Worm (Caenorhabditis elegans) whole organism, L1 larva: ENCODE measurements around the gene sma-9.

ENCODE experiments used
- C04F5.9 ChIP-seq: sonication (generic microtip); optimal IDR thresholded peaks from 2 replicates; lab custom pipeline; 2016; ENCODE audit warnings: missing genetic modification characterization, missing compliant biosample characterization
- C16A3.4 ChIP-seq: fragments of 150-350 bp; optimal IDR thresholded peaks from 2 replicates; lab custom pipeline; 2014; ENCODE audit warnings: missing biosample characterization, missing genetic modification characterization
- C34B4.2 ChIP-seq: sonication (generic microtip); optimal IDR thresholded peaks from 2 replicates; lab custom pipeline; 2017; ENCODE audit warnings: mild to moderate bottlenecking, missing genetic modification characterization, missing compliant biosample characterization
- Y116A8C.19 ChIP-seq: sonication (generic microtip); optimal IDR thresholded peaks from 2 replicates; lab custom pipeline; 2016; ENCODE audit warnings: missing compliant biosample characterization, missing genetic modification characterization, borderline replicate concordance
- ceh-63 ChIP-seq: fragments of 200-800 bp; sonication (Bioruptor generic); optimal IDR thresholded peaks from 2 replicates; lab custom pipeline; 2018; ENCODE audit warnings: mild to moderate bottlenecking, missing genetic modification characterization, missing compliant biosample characterization
- ceh-8 ChIP-seq: fragments of 200-800 bp; sonication (Bioruptor generic); optimal IDR thresholded peaks from 2 replicates; lab custom pipeline; 2018; ENCODE audit warnings: mild to moderate bottlenecking, missing genetic modification characterization, moderate library complexity, missing compliant biosample characterization
- ceh-82 ChIP-seq, 3 experiments: fragments of 150-350 bp in 1 of 3; sonication (generic microtip) in 2 of 3; optimal IDR thresholded peaks; 2 replicates each; lab custom pipeline; 2014 to 2017; ENCODE audit warnings: missing biosample characterization in 3 of 3, missing genetic modification characterization in 3 of 3
- ces-1 ChIP-seq: fragments of 150-350 bp; optimal IDR thresholded peaks from 2 replicates; lab custom pipeline; 2014; ENCODE audit warnings: missing biosample characterization, missing genetic modification reagents, missing genetic modification characterization
- dsc-1 ChIP-seq: sonication (generic microtip); optimal IDR thresholded peaks from 2 replicates; lab custom pipeline; 2016; ENCODE audit warnings: mild to moderate bottlenecking, missing genetic modification characterization, missing compliant biosample characterization
- efl-3 ChIP-seq: fragments of 200-800 bp; sonication (Bioruptor generic); optimal IDR thresholded peaks from 2 replicates; lab custom pipeline; 2018; ENCODE audit warnings: mild to moderate bottlenecking, missing genetic modification characterization, missing compliant biosample characterization
- elt-2 ChIP-seq: sonication (generic microtip); optimal IDR thresholded peaks from 2 replicates; lab custom pipeline; 2016; ENCODE audit warnings: missing genetic modification characterization, mild to moderate bottlenecking, inconsistent platforms, missing compliant biosample characterization, missing genetic modification reagents
- ets-5 ChIP-seq: fragments of 200-800 bp; sonication (Bioruptor generic); IDR thresholded peaks from 2 replicates; pipeline ENCODE4 v1.3.6; 2022; ENCODE audit warnings: missing genetic modification characterization, missing compliant biosample characterization
- fkh-10 ChIP-seq: sonication (generic microtip); optimal IDR thresholded peaks from 2 replicates; lab custom pipeline; 2017; ENCODE audit warnings: missing biosample characterization, missing genetic modification reagents, missing genetic modification characterization
- fkh-8 ChIP-seq: sonication (generic microtip); optimal IDR thresholded peaks from 2 replicates; lab custom pipeline; 2016; ENCODE audit warnings: mild to moderate bottlenecking, missing genetic modification characterization, missing compliant biosample characterization
- fos-1 ChIP-seq: fragments of 150-350 bp; optimal IDR thresholded peaks from 2 replicates; lab custom pipeline; 2014; ENCODE audit warnings: missing biosample characterization, missing genetic modification characterization
- grh-1 ChIP-seq: fragments of 200-800 bp; sonication (Bioruptor generic); IDR thresholded peaks from 2 replicates; pipeline ENCODE4 v1.3.6; 2022; ENCODE audit warnings: missing genetic modification reagents, missing genetic modification characterization, missing compliant biosample characterization
- hlh-17 ChIP-seq: fragments of 200-800 bp; sonication (Bioruptor generic); optimal IDR thresholded peaks from 2 replicates; lab custom pipeline; 2018; ENCODE audit warnings: missing genetic modification characterization, mild to moderate bottlenecking, missing compliant biosample characterization, moderate library complexity, borderline replicate concordance
- hpl-2 ChIP-seq: fragments of 150-350 bp; optimal IDR thresholded peaks from 2 replicates; lab custom pipeline; 2014; ENCODE audit warnings: missing biosample characterization, missing genetic modification reagents, missing genetic modification characterization
- jun-1 ChIP-seq: fragments of 150-350 bp; optimal IDR thresholded peaks from 2 replicates; lab custom pipeline; 2014; ENCODE audit warnings: missing biosample characterization, missing genetic modification reagents, missing genetic modification characterization
- lin-13 ChIP-seq: fragments of 150-350 bp; optimal IDR thresholded peaks from 2 replicates; lab custom pipeline; 2014; ENCODE audit warnings: missing biosample characterization, missing genetic modification reagents, missing genetic modification characterization
- lin-14 ChIP-seq: fragments of 200-800 bp; sonication (Bioruptor generic); optimal IDR thresholded peaks from 2 replicates; lab custom pipeline; 2018; ENCODE audit warnings: mild to moderate bottlenecking, missing genetic modification characterization, moderate library complexity, missing compliant biosample characterization
- lsy-2 ChIP-seq, 2 experiments: fragments of 150-350 bp; optimal IDR thresholded peaks; 2 replicates each; lab custom pipeline; 2014; ENCODE audit warnings: missing biosample characterization in 2 of 2, missing genetic modification characterization in 2 of 2
- nhr-11 ChIP-seq: fragments of 150-350 bp; optimal IDR thresholded peaks from 2 replicates; lab custom pipeline; 2014; ENCODE audit warnings: missing biosample characterization, missing genetic modification characterization
- nhr-12 ChIP-seq: sonication (generic microtip); optimal IDR thresholded peaks from 2 replicates; lab custom pipeline; 2017; ENCODE audit warnings: missing biosample characterization, missing genetic modification characterization
- nhr-20 ChIP-seq: sonication (generic microtip); optimal IDR thresholded peaks from 2 replicates; lab custom pipeline; 2016; ENCODE audit warnings: mild to moderate bottlenecking, missing genetic modification characterization, missing compliant biosample characterization
- nhr-47 ChIP-seq: sonication (generic microtip); optimal IDR thresholded peaks from 2 replicates; lab custom pipeline; 2016; ENCODE audit warnings: mild to moderate bottlenecking, missing genetic modification characterization, moderate library complexity, missing compliant biosample characterization
- nhr-71 ChIP-seq: sonication (generic microtip); optimal IDR thresholded peaks from 2 replicates; lab custom pipeline; 2016; ENCODE audit warnings: mild to moderate bottlenecking, missing genetic modification characterization, moderate library complexity, missing compliant biosample characterization
- nhr-76 ChIP-seq: sonication (generic microtip); optimal IDR thresholded peaks from 2 replicates; lab custom pipeline; 2017; ENCODE audit warnings: missing biosample characterization, missing genetic modification characterization
- nhr-77 ChIP-seq: fragments of 150-350 bp; optimal IDR thresholded peaks from 2 replicates; lab custom pipeline; 2014; ENCODE audit warnings: missing biosample characterization, missing genetic modification characterization
- nhr-85 ChIP-seq: sonication (generic microtip); peaks from one replicate; lab custom pipeline; 2016; ENCODE audit warnings: missing genetic modification characterization, inconsistent platforms, missing compliant biosample characterization
- nhr-90 ChIP-seq: sonication (generic microtip); optimal IDR thresholded peaks from 2 replicates; lab custom pipeline; 2016; ENCODE audit warnings: mild to moderate bottlenecking, missing genetic modification characterization, missing compliant biosample characterization; ENCODE audit not compliant: poor library complexity
- pax-3 ChIP-seq: fragments of 200-800 bp; sonication (Bioruptor generic); optimal IDR thresholded peaks from 2 replicates; lab custom pipeline; 2018; ENCODE audit warnings: mild to moderate bottlenecking, missing genetic modification characterization, moderate library complexity, missing compliant biosample characterization
- rnt-1 ChIP-seq: sonication (generic microtip); optimal IDR thresholded peaks from 2 replicates; lab custom pipeline; 2016; ENCODE audit warnings: mild to moderate bottlenecking, missing genetic modification characterization, moderate library complexity, missing compliant biosample characterization
- skn-1 ChIP-seq: fragments of 150-350 bp; optimal IDR thresholded peaks from 2 replicates; lab custom pipeline; 2014; ENCODE audit warnings: missing biosample characterization, missing genetic modification characterization
- snpc-4 ChIP-seq: fragments of 150-350 bp; optimal IDR thresholded peaks from 2 replicates; lab custom pipeline; 2014; ENCODE audit warnings: missing biosample characterization, missing genetic modification characterization
- snu-23 ChIP-seq: sonication (generic microtip); optimal IDR thresholded peaks from 2 replicates; lab custom pipeline; 2016; ENCODE audit warnings: missing genetic modification characterization, missing compliant biosample characterization
- sox-4 ChIP-seq: sonication (generic microtip); optimal IDR thresholded peaks from 2 replicates; lab custom pipeline; 2016; ENCODE audit warnings: missing genetic modification characterization, missing compliant biosample characterization
- sup-37 ChIP-seq: fragments of 200-800 bp; sonication (Bioruptor generic); optimal IDR thresholded peaks from 2 replicates; lab custom pipeline; 2018; ENCODE audit warnings: mild to moderate bottlenecking, missing genetic modification characterization, missing compliant biosample characterization
- tbx-2 ChIP-seq: sonication (generic microtip); optimal IDR thresholded peaks from 2 replicates; lab custom pipeline; 2016; ENCODE audit warnings: missing genetic modification characterization, missing compliant biosample characterization
- unc-130 ChIP-seq: fragments of 150-350 bp; optimal IDR thresholded peaks from 2 replicates; lab custom pipeline; 2017; ENCODE audit warnings: missing biosample characterization, missing genetic modification characterization, inconsistent platforms
- unc-86 ChIP-seq: sonication (generic microtip); optimal IDR thresholded peaks from 2 replicates; lab custom pipeline; 2016; ENCODE audit warnings: missing genetic modification characterization, missing compliant biosample characterization
- unc-98 ChIP-seq: fragments of 200-800 bp; sonication (Bioruptor generic); IDR thresholded peaks from 2 replicates; pipeline ENCODE4 v1.3.6; 2022; ENCODE audit warnings: missing genetic modification characterization, missing compliant biosample characterization
- zag-1 ChIP-seq: fragments of 150-350 bp; optimal IDR thresholded peaks from 2 replicates; lab custom pipeline; 2014; ENCODE audit warnings: missing biosample characterization, missing genetic modification characterization
- zip-4 ChIP-seq: fragments of 200-800 bp; sonication (Bioruptor generic); optimal IDR thresholded peaks from 2 replicates; lab custom pipeline; 2018; ENCODE audit warnings: mild to moderate bottlenecking, missing genetic modification characterization, moderate library complexity, missing compliant biosample characterization
- ztf-11 ChIP-seq, 2 experiments: sonication (generic microtip); optimal IDR thresholded peaks; 2 replicates each; lab custom pipeline; 2016 to 2017; ENCODE audit warnings: missing genetic modification characterization in 2 of 2, missing biosample characterization in 1 of 2, missing compliant biosample characterization in 1 of 2
- ztf-4 ChIP-seq: fragments of 150-350 bp; optimal IDR thresholded peaks from 2 replicates; lab custom pipeline; 2014; ENCODE audit warnings: missing biosample characterization, missing genetic modification characterization

Gene sma-9

DNA sequence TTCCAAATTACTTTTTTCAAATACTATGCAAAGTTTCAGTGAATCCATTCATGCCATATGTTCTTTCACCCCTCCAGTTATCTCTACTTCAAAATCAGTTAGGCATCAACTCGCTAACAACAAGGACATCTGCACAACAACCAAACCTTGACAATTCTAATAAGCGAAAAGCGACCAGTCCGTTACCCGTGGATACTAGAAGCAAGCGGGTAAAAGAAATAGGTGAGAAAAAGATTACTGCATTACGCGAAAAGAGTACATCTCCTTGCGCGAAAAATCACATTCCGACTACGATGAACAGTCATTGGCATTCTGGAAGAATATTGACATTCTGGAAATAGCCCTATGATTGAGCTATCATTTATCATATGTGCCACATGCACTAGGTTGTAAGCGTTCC lies 12.9 kb upstream of the sma-9 start:
- TF ChIP-seq dsc-1 (tag; lab: Kevin White, UChicago) = peak; percentile 39
- peak; percentile 59 for TF ChIP-seq fkh-8 (tag; lab: Kevin White, UChicago)
- peak; percentile 6 for TF ChIP-seq fos-1
- TF ChIP-seq ztf-11 (tag; optimal IDR thresholded peaks at IDR 0.05; lab: Kevin White, UChicago) = no peak
- peak; percentile 6 for TF ChIP-seq nhr-71 (tag; lab: Kevin White, UChicago)
- peak; percentile 2 for TF ChIP-seq rnt-1 (tag; lab: Kevin White, UChicago)
- peak; percentile 55 for TF ChIP-seq nhr-47 (tag; lab: Kevin White, UChicago)
- peak; percentile 45 for TF ChIP-seq jun-1 (tag; lab: Kevin White, UChicago)
- TF ChIP-seq snu-23 = peak; percentile 24
- TF ChIP-seq lsy-2 (tag; optimal IDR thresholded peaks at IDR 0.05; lab: Kevin White, UChicago) = peak in 1 of 2 experiments; percentile 32
- TF ChIP-seq C16A3.4 (tag; lab: Kevin White, UChicago) = peak; percentile 39
- TF ChIP-seq sox-4 = peak; percentile 41
- TF ChIP-seq nhr-11 (tag; lab: Kevin White, UChicago) = no peak
- TF ChIP-seq C04F5.9 (tag; lab: Kevin White, UChicago) = no peak
- TF ChIP-seq sup-37 (GFP tag; lab: Kevin White, UChicago) = no peak
- peak; percentile 2 for TF ChIP-seq nhr-85 (tag; lab: Kevin White, UChicago)
- peak in 1 of 3 experiments; percentile 6 for TF ChIP-seq ceh-82 (tag; optimal IDR thresholded peaks at IDR 0.05; lab: Kevin White, UChicago)
- peak; percentile 30 for TF ChIP-seq skn-1 (tag; lab: Kevin White, UChicago)

ce11 chrX:10757608-10758007 lies 11.5 kb upstream of the sma-9 start, which contains the start of gene R07A4.4:
R07A4.4 (minus strand) TSS chrX:10757708.
- TF ChIP-seq sup-37 (GFP tag; lab: Kevin White, UChicago) (no peak), lin-13 (GFP tag; lab: Kevin White, UChicago) (no peak), fkh-10 (GFP tag; lab: Kevin White, UChicago) (no peak), pax-3 (no peak), elt-2 (tag; lab: Kevin White, UChicago) (no peak), grh-1 (no peak), unc-130 (tag; lab: Kevin White, UChicago) (no peak), rnt-1 (tag; lab: Kevin White, UChicago) (no peak), zag-1 (tag; lab: Kevin White, UChicago) (no peak), hpl-2 (no peak), zip-4 (no peak), ces-1 (no peak), nhr-85 (tag; lab: Kevin White, UChicago) (no peak), efl-3 (GFP tag; lab: Kevin White, UChicago) (no peak), unc-86 (tag; lab: Kevin White, UChicago) (no peak)

DNA sequence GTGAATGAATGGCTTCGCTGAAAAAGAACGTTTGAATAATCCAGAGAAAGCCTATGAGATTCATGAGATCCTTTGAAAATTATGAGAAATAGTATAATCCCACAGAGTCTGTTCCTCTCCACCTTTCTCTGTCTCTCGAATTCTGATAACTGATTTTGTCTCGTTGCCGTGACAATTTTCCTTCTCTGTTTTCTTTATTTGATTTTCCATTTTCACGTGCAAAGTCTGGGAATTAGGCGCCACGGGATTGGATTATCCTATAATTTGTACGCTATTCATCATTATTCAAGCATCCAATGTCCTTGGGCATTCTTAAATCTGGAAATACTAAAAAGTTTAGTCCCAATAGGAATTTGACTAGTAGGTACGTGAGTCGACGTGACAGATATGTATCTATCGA lies 10.6 kb upstream of the sma-9 start:
- TF ChIP-seq skn-1 (tag; lab: Kevin White, UChicago) (no peak), pax-3 (peak; percentile 15), tbx-2 (tag; lab: Kevin White, UChicago) (no peak), nhr-47 (tag; lab: Kevin White, UChicago) (peak; percentile 41), lsy-2 (tag; optimal IDR thresholded peaks at IDR 0.05; lab: Kevin White, UChicago) (no peak), nhr-71 (tag; lab: Kevin White, UChicago) (peak; percentile 9), Y116A8C.19 (tag; lab: Kevin White, UChicago) (no peak), sup-37 (GFP tag; lab: Kevin White, UChicago) (no peak), ceh-63 (no peak), dsc-1 (tag; lab: Kevin White, UChicago) (peak; percentile 78), sox-4 (peak; percentile 51), ets-5 (GFP tag; lab: Robert Waterston, UW) (no peak), jun-1 (tag; lab: Kevin White, UChicago) (no peak), nhr-76 (tag; lab: Kevin White, UChicago) (no peak), fkh-8 (tag; lab: Kevin White, UChicago) (peak; percentile 71), nhr-77 (tag; lab: Kevin White, UChicago) (no peak)

- TF ChIP-seq nhr-85 (tag; lab: Kevin White, UChicago) = no peak
- no peak for TF ChIP-seq unc-130 (tag; lab: Kevin White, UChicago)
- no peak for TF ChIP-seq grh-1
- no peak for TF ChIP-seq nhr-20 (tag; lab: Kevin White, UChicago)
- TF ChIP-seq ceh-8 (GFP tag; lab: Kevin White, UChicago) = no peak
- TF ChIP-seq lin-14 (GFP tag; lab: Kevin White, UChicago) = peak; percentile 11
- TF ChIP-seq snpc-4 (tag; lab: Kevin White, UChicago) = no peak
- no peak for TF ChIP-seq ztf-4
- TF ChIP-seq nhr-90 = no peak
- no peak for TF ChIP-seq C34B4.2
- TF ChIP-seq hlh-17 (GFP tag; lab: Kevin White, UChicago) = no peak
- no peak for TF ChIP-seq nhr-12
- no peak for TF ChIP-seq unc-98
- peak; percentile 64 for TF ChIP-seq pax-3
- peak; percentile 37 for TF ChIP-seq fkh-8 (tag; lab: Kevin White, UChicago)
Measured at ce11 chrX:10760958-10761357, 8.1 kb upstream of the sma-9 start.
